Worm (Caenorhabditis elegans) whole organism, late embryonic: ENCODE results near the gene rab-19.
"Not testable (repeated sequence)": the region's sequence is repeated elsewhere in the genome, so short reads cannot be mapped to it uniquely, and the experiment has no call there.

Source experiments
- C08G9.2 ChIP-seq: sonication (generic microtip); optimal IDR thresholded peaks from 2 replicates; lab custom pipeline; 2016; ENCODE audit warnings: mild to moderate bottlenecking, missing genetic modification characterization, moderate library complexity, missing compliant biosample characterization
- C38D4.7 ChIP-seq: fragments of 200-800 bp; sonication (Bioruptor generic); optimal IDR thresholded peaks from 2 replicates; lab custom pipeline; 2018; ENCODE audit warnings: mild to moderate bottlenecking, missing genetic modification characterization, moderate library complexity, missing compliant biosample characterization
- K02D7.2 ChIP-seq: sonication (generic microtip); optimal IDR thresholded peaks from 2 replicates; lab custom pipeline; 2017; ENCODE audit warnings: mild to moderate bottlenecking, missing genetic modification characterization, missing compliant biosample characterization
- K09A11.1 ChIP-seq: sonication (generic microtip); optimal IDR thresholded peaks from 2 replicates; lab custom pipeline; 2017; ENCODE audit warnings: antibody characterized with exemption, mild to moderate bottlenecking, missing genetic modification characterization, missing compliant biosample characterization; ENCODE audit not compliant: insufficient read depth
- ama-1 ChIP-seq: fragments of 150-350 bp; optimal IDR thresholded peaks from 2 replicates; lab custom pipeline; 2014
- ceh-14 ChIP-seq: sonication (generic microtip); optimal IDR thresholded peaks from 2 replicates; lab custom pipeline; 2016; ENCODE audit warnings: missing genotype, missing genetic modification characterization, missing compliant biosample characterization
- ceh-19 ChIP-seq: fragments of 200-800 bp; sonication (Bioruptor generic); optimal IDR thresholded peaks from 2 replicates; lab custom pipeline; 2018; ENCODE audit warnings: mild to moderate bottlenecking, missing genetic modification characterization, missing compliant biosample characterization
- ceh-24 ChIP-seq: sonication (generic microtip); optimal IDR thresholded peaks from 2 replicates; lab custom pipeline; 2016; ENCODE audit warnings: mild to moderate bottlenecking, missing genetic modification characterization, missing compliant biosample characterization
- ceh-31 ChIP-seq: sonication (generic microtip); optimal IDR thresholded peaks from 2 replicates; lab custom pipeline; 2016; ENCODE audit warnings: missing genetic modification characterization, missing compliant biosample characterization
- ceh-48 ChIP-seq: sonication (generic microtip); optimal IDR thresholded peaks from 2 replicates; lab custom pipeline; 2016; ENCODE audit warnings: missing genetic modification characterization, inconsistent platforms, missing compliant biosample characterization
- dve-1 ChIP-seq: sonication (generic microtip); optimal IDR thresholded peaks from 2 replicates; lab custom pipeline; 2017; ENCODE audit warnings: antibody characterized with exemption, mild to moderate bottlenecking, missing genetic modification characterization, missing compliant biosample characterization
- elt-4 ChIP-seq: sonication (generic microtip); optimal IDR thresholded peaks from 2 replicates; lab custom pipeline; 2016; ENCODE audit warnings: missing genetic modification characterization, missing compliant biosample characterization
- ets-4 ChIP-seq: sonication (generic microtip); optimal IDR thresholded peaks from 2 replicates; lab custom pipeline; 2016; ENCODE audit warnings: missing genetic modification characterization, missing compliant biosample characterization
- fax-1 ChIP-seq: sonication (generic microtip); optimal IDR thresholded peaks from 2 replicates; lab custom pipeline; 2016; ENCODE audit warnings: missing genotype, missing genetic modification characterization, missing compliant biosample characterization
- gmeb-2 ChIP-seq: sonication (generic microtip); optimal IDR thresholded peaks from 2 replicates; lab custom pipeline; 2016; ENCODE audit warnings: missing genetic modification characterization, inconsistent platforms, missing compliant biosample characterization
- hlh-30 ChIP-seq: sonication (generic microtip); optimal IDR thresholded peaks from 2 replicates; lab custom pipeline; 2017; ENCODE audit warnings: antibody characterized with exemption, missing genetic modification characterization, missing compliant biosample characterization; ENCODE audit not compliant: insufficient read depth
- hlh-6 ChIP-seq: sonication (generic microtip); optimal IDR thresholded peaks from 2 replicates; lab custom pipeline; 2016; ENCODE audit warnings: missing genotype, missing genetic modification characterization, missing compliant biosample characterization
- hlh-8 ChIP-seq: sonication (generic microtip); optimal IDR thresholded peaks from 2 replicates; lab custom pipeline; 2016; ENCODE audit warnings: missing genotype, missing genetic modification characterization, missing compliant biosample characterization
- lin-11 ChIP-seq: fragments of 200-800 bp; sonication (Bioruptor generic); optimal IDR thresholded peaks from 2 replicates; lab custom pipeline; 2018; ENCODE audit warnings: mild to moderate bottlenecking, missing genetic modification characterization, missing compliant biosample characterization
- madf-2 ChIP-seq: sonication (generic microtip); optimal IDR thresholded peaks from 2 replicates; lab custom pipeline; 2017; ENCODE audit warnings: missing genetic modification characterization, missing compliant biosample characterization
- mec-3 ChIP-seq: sonication (generic microtip); optimal IDR thresholded peaks from 2 replicates; lab custom pipeline; 2016; ENCODE audit warnings: borderline replicate concordance, missing genetic modification characterization, missing compliant biosample characterization
- nhr-232 ChIP-seq: sonication (generic microtip); optimal IDR thresholded peaks from 2 replicates; lab custom pipeline; 2016; ENCODE audit warnings: missing genetic modification characterization, missing compliant biosample characterization
- odd-2 ChIP-seq: sonication (generic microtip); optimal IDR thresholded peaks from 2 replicates; lab custom pipeline; 2017; ENCODE audit warnings: antibody characterized with exemption, mild to moderate bottlenecking, missing genetic modification characterization, missing compliant biosample characterization
- pat-9 ChIP-seq: fragments of 200-800 bp; sonication (Bioruptor generic); optimal IDR thresholded peaks from 2 replicates; lab custom pipeline; 2018; ENCODE audit warnings: mild to moderate bottlenecking, missing genetic modification characterization, moderate library complexity, missing compliant biosample characterization
- pax-1 ChIP-seq: fragments of 150-350 bp; optimal IDR thresholded peaks from 2 replicates; lab custom pipeline; 2014; ENCODE audit warnings: missing biosample characterization, missing genetic modification characterization
- pha-2 ChIP-seq: sonication (generic microtip); optimal IDR thresholded peaks from 2 replicates; lab custom pipeline; 2017; ENCODE audit warnings: mild to moderate bottlenecking, missing genetic modification characterization, missing compliant biosample characterization
- pqm-1 ChIP-seq: sonication (generic microtip); optimal IDR thresholded peaks from 2 replicates; lab custom pipeline; 2016; ENCODE audit warnings: missing genetic modification characterization, missing compliant biosample characterization
- pros-1 ChIP-seq: fragments of 150-350 bp; optimal IDR thresholded peaks from 2 replicates; lab custom pipeline; 2014; ENCODE audit warnings: missing biosample characterization, missing genetic modification reagents, missing genetic modification characterization
- ref-2 ChIP-seq: sonication (generic microtip); optimal IDR thresholded peaks from 2 replicates; lab custom pipeline; 2016; ENCODE audit warnings: missing genetic modification characterization, missing compliant biosample characterization
- sdc-2 ChIP-seq: sonication (generic microtip); optimal IDR thresholded peaks from 2 replicates; lab custom pipeline; 2016; ENCODE audit warnings: missing genotype, missing genetic modification characterization, missing compliant biosample characterization
- sox-4 ChIP-seq: sonication (generic microtip); optimal IDR thresholded peaks from 2 replicates; lab custom pipeline; 2017; ENCODE audit warnings: mild to moderate bottlenecking, missing genetic modification characterization, inconsistent platforms, missing compliant biosample characterization
- tbx-2 ChIP-seq: sonication (generic microtip); optimal IDR thresholded peaks from 2 replicates; lab custom pipeline; 2016; ENCODE audit warnings: missing genetic modification characterization, missing compliant biosample characterization
- unc-42 ChIP-seq: sonication (generic microtip); optimal IDR thresholded peaks from 2 replicates; lab custom pipeline; 2016; ENCODE audit warnings: missing genotype, missing genetic modification characterization, missing compliant biosample characterization
- unc-55 ChIP-seq: sonication (generic microtip); optimal IDR thresholded peaks from 2 replicates; lab custom pipeline; 2017; ENCODE audit warnings: missing biosample characterization, missing genetic modification reagents, missing genetic modification characterization
- unc-86 ChIP-seq: sonication (generic microtip); optimal IDR thresholded peaks from 2 replicates; lab custom pipeline; 2016; ENCODE audit warnings: missing genetic modification characterization, missing compliant biosample characterization
- zip-5 ChIP-seq: sonication (generic microtip); optimal IDR thresholded peaks from 2 replicates; lab custom pipeline; 2016; ENCODE audit warnings: missing genetic modification characterization, missing compliant biosample characterization
- ztf-16 ChIP-seq: sonication (generic microtip); optimal IDR thresholded peaks from 2 replicates; lab custom pipeline; 2017; ENCODE audit warnings: missing genetic modification characterization, missing compliant biosample characterization

Gene rab-19

DNA sequence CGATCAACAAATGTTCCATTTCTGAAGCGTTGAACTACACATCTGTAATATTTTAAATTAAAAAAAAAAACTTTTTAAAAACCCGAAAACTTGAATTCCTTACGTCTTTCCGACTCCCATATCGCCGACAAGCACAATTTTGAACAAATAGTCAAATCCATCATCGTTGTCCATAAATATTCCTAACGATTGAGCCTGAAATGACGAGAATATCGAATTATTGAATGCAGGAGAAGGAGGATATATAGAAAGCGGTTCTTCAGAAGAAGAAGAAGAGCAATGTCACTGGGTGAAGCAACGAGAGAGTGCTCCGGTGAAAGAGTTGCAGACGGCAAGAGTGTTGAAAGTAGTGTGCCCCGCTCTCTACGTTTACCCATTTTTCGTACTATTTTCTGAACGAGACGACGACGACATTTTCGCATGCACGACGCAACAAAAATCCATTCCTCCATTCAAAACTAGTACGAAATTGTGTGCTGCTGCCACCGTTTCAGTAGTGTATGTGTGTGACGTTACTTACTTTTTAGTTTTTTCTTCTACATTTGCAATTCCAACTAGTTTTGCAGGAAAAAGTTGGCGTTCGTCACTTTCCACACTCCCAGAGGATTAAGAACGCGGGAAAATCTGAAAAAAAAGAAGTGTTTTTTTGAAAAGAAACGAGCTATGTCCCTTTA lies at the start of gene rab-19:
Gene rab-19 (minus strand): TSS at position 624 of the 674 bp plus-strand sequence.
- TF ChIP-seq sdc-2 (tag; lab: Kevin White, UChicago), result no peak
- TF ChIP-seq sox-4, result no peak
- no peak for TF ChIP-seq unc-55 (GFP tag; lab: Kevin White, UChicago)
- peak; percentile 28 for TF ChIP-seq ceh-31 (tag; lab: Kevin White, UChicago)
- no peak for TF ChIP-seq gmeb-2 (tag; lab: Kevin White, UChicago)
- TF ChIP-seq ztf-16 (tag; lab: Kevin White, UChicago), result no peak
- no peak for TF ChIP-seq nhr-232 (tag; lab: Kevin White, UChicago)
- TF ChIP-seq ref-2 (tag; lab: Kevin White, UChicago), result no peak
- TF ChIP-seq hlh-8 (tag; lab: Kevin White, UChicago), result no peak
- TF ChIP-seq elt-4, result no peak
- no peak for TF ChIP-seq mec-3 (tag; lab: Kevin White, UChicago)
- peak; percentile 72 for TF ChIP-seq ceh-48
- TF ChIP-seq madf-2 (tag; lab: Kevin White, UChicago), result no peak
- no peak for TF ChIP-seq odd-2 (tag; lab: Kevin White, UChicago)
- TF ChIP-seq K02D7.2 (tag; lab: Kevin White, UChicago), result no peak
- no peak for TF ChIP-seq dve-1
- TF ChIP-seq C38D4.7 (GFP tag; lab: Kevin White, UChicago), result no peak
- no peak for TF ChIP-seq ama-1 (lab: Kevin White, UChicago)
- TF ChIP-seq K09A11.1, result no peak
- TF ChIP-seq unc-42 (tag; lab: Kevin White, UChicago), result peak; percentile 71
- no peak for TF ChIP-seq pat-9 (tag; lab: Kevin White, UChicago)
- TF ChIP-seq, all 69 proteins: peak for 3

- not testable (repeated sequence) for TF ChIP-seq C38D4.7 (GFP tag; lab: Kevin White, UChicago); hlh-6 (tag; lab: Kevin White, UChicago); pat-9 (tag; lab: Kevin White, UChicago)
Observed at ce11 chrIV:13433904-13434303, 49.7 kb upstream of the rab-19 start, which contains the start of gene K09B11.5. Gene K09B11.5 (minus strand): TSS chrIV:13434004.

DNA sequence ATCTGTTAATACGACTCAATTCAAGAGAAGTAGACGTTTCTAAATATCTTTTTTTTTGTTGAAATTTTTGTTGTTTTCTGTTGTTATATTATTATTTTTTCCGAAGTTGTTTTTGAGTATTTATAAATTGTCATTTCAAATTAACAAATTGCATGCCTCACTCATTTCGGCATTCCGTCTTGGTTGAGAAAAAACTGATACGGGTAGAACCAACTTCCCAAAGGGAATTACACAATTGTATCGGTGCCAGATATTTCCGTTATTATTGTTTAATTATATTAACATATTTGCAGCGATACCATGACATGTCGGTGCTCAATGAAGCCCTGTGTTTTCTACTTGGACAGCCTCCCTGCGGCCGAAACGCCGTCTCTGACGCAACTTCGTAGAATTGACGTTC lies 45.1 kb upstream of the rab-19 start, which contains the start of gene K09B11.4:
Gene K09B11.4 (plus strand): TSS at position 301 of the 400 bp plus-strand sequence.
- TF ChIP-seq fax-1 (tag; lab: Kevin White, UChicago), result no peak
- no peak for TF ChIP-seq pha-2
- TF ChIP-seq unc-86 (tag; lab: Kevin White, UChicago), result no peak
- no peak for TF ChIP-seq zip-5 (tag; lab: Kevin White, UChicago)
- no peak for TF ChIP-seq ceh-19 (GFP tag; lab: Kevin White, UChicago)
- no peak for TF ChIP-seq ztf-16 (tag; lab: Kevin White, UChicago)
- no peak for TF ChIP-seq C08G9.2 (tag; lab: Kevin White, UChicago)
- TF ChIP-seq ceh-14 (tag; lab: Kevin White, UChicago), result no peak
- no peak for TF ChIP-seq lin-11 (tag; lab: Kevin White, UChicago)
- no peak for TF ChIP-seq odd-2 (tag; lab: Kevin White, UChicago)
- no peak for TF ChIP-seq ceh-48
- TF ChIP-seq unc-42 (tag; lab: Kevin White, UChicago), result no peak
- TF ChIP-seq mec-3 (tag; lab: Kevin White, UChicago), result no peak
- TF ChIP-seq pros-1 (tag; lab: Kevin White, UChicago), result no peak

- TF ChIP-seq pha-2 (no peak), hlh-30 (tag; lab: Kevin White, UChicago) (no peak), ets-4 (tag; lab: Kevin White, UChicago) (no peak), ceh-24 (tag; lab: Kevin White, UChicago) (no peak), pax-1 (tag; lab: Kevin White, UChicago) (no peak), tbx-2 (tag; lab: Kevin White, UChicago) (no peak), odd-2 (tag; lab: Kevin White, UChicago) (no peak), pqm-1 (no peak), ceh-19 (GFP tag; lab: Kevin White, UChicago) (no peak), unc-42 (tag; lab: Kevin White, UChicago) (no peak)
Observed at ce11 chrIV:13422200-13422599, 38.0 kb upstream of the rab-19 start, which contains the start of gene nol-9. Gene nol-9 (plus strand): TSS chrIV:13422500.
